Fruit fly (Drosophila melanogaster) whole organism: ENCODE data around the gene CG7362.

Experiments
- CG8478 ChIP-seq: fragments of >200 bp; optimal IDR thresholded peaks from 2 replicates; lab custom pipeline; 2018; ENCODE audit warnings: inconsistent platforms
- Dll ChIP-seq: fragments of >200 bp; optimal IDR thresholded peaks from 2 replicates; lab custom pipeline; 2017
- EcR ChIP-seq, 2 experiments: fragments of >200 bp; optimal IDR thresholded peaks; 2 replicates each; lab custom pipeline; 2017; ENCODE audit warnings: missing biosample characterization in 2 of 2, missing genetic modification characterization in 2 of 2, missing genetic modification reagents in 2 of 2
- pan ChIP-seq: fragments of >200 bp; optimal IDR thresholded peaks from 2 replicates; lab custom pipeline; 2017
- psq ChIP-seq: fragments of >200 bp; optimal IDR thresholded peaks from 2 replicates; lab custom pipeline; 2017
- usp ChIP-seq: fragments of >200 bp; optimal IDR thresholded peaks from 2 replicates; lab custom pipeline; 2017; ENCODE audit warnings: missing biosample characterization, missing genetic modification characterization, mixed read lengths

The CG7362 gene

dm6 chr3R:14754360-14754759, at the start of gene CG7362:
CG7362 (minus strand) TSS chr3R:14754460.
- TF ChIP-seq psq (lab: Kevin White, UChicago) (no peak), Dll (lab: Kevin White, UChicago) (no peak), usp (GFP tag; lab: Kevin White, UChicago) (no peak), CG8478 (lab: Kevin White, UChicago) (no peak), pan (lab: Kevin White, UChicago) (no peak), EcR (GFP tag; optimal IDR thresholded peaks at IDR 0.05; lab: Kevin White, UChicago) (no peak)

- TF ChIP-seq usp (GFP tag; lab: Kevin White, UChicago): no peak
- TF ChIP-seq Dll (lab: Kevin White, UChicago): no peak
- no peak for TF ChIP-seq CG8478 (lab: Kevin White, UChicago)
- TF ChIP-seq EcR (GFP tag; optimal IDR thresholded peaks at IDR 0.05; lab: Kevin White, UChicago): no peak
- TF ChIP-seq pan (lab: Kevin White, UChicago): no peak
- no peak for TF ChIP-seq psq (lab: Kevin White, UChicago)
These were observed 47.1 kb upstream of the CG7362 start, which contains the start of gene CG14857 for dm6 chr3R:14801407-14801806. CG14857 (plus strand) TSS chr3R:14801773.

dm6 chr3R:14798626-14799258, 44.5 kb upstream of the CG7362 start, which contains the start of gene CG14856:
CG14856 (plus strand) TSS chr3R:14798986.
- TF ChIP-seq usp (GFP tag; lab: Kevin White, UChicago): no peak
- no peak for TF ChIP-seq psq (lab: Kevin White, UChicago)
- TF ChIP-seq Dll (lab: Kevin White, UChicago): no peak
- no peak for TF ChIP-seq pan (lab: Kevin White, UChicago)
- TF ChIP-seq EcR (GFP tag; optimal IDR thresholded peaks at IDR 0.05; lab: Kevin White, UChicago): no peak
- no peak for TF ChIP-seq CG8478 (lab: Kevin White, UChicago)

- TF ChIP-seq pan (lab: Kevin White, UChicago) (no peak), psq (lab: Kevin White, UChicago) (no peak), CG8478 (lab: Kevin White, UChicago) (no peak), Dll (lab: Kevin White, UChicago) (no peak), usp (GFP tag; lab: Kevin White, UChicago) (no peak)
These were observed 42.0 kb upstream of the CG7362 start, which contains the start of gene CG14855 for dm6 chr3R:14796294-14796693. CG14855 (plus strand) TSS chr3R:14796305.

- TF ChIP-seq usp (GFP tag; lab: Kevin White, UChicago): no peak
- no peak for TF ChIP-seq psq (lab: Kevin White, UChicago)
- no peak for TF ChIP-seq pan (lab: Kevin White, UChicago)
- TF ChIP-seq Dll (lab: Kevin White, UChicago): no peak
- TF ChIP-seq EcR (GFP tag; optimal IDR thresholded peaks at IDR 0.05; lab: Kevin White, UChicago): no peak
These were observed 32.4 kb upstream of the CG7362 start for dm6 chr3R:14786669-14787068.

- no peak for TF ChIP-seq pan (lab: Kevin White, UChicago)
- no peak for TF ChIP-seq Dll (lab: Kevin White, UChicago)
- no peak for TF ChIP-seq CG8478 (lab: Kevin White, UChicago)
- TF ChIP-seq psq (lab: Kevin White, UChicago): no peak
- no peak for TF ChIP-seq EcR (GFP tag; optimal IDR thresholded peaks at IDR 0.05; lab: Kevin White, UChicago)
- no peak for TF ChIP-seq usp (GFP tag; lab: Kevin White, UChicago)
These were observed 31.1 kb upstream of the CG7362 start for dm6 chr3R:14785335-14785734.

dm6 chr3R:14780747-14781146, 26.5 kb upstream of the CG7362 start:
- TF ChIP-seq psq (lab: Kevin White, UChicago): no peak
- no peak for TF ChIP-seq Dll (lab: Kevin White, UChicago)
- TF ChIP-seq CG8478 (lab: Kevin White, UChicago): no peak
- TF ChIP-seq EcR (GFP tag; optimal IDR thresholded peaks at IDR 0.05; lab: Kevin White, UChicago): no peak
- TF ChIP-seq pan (lab: Kevin White, UChicago): no peak
- no peak for TF ChIP-seq usp (GFP tag; lab: Kevin White, UChicago)

dm6 chr3R:14779733-14780278, 25.5 kb upstream of the CG7362 start:
- TF ChIP-seq usp (GFP tag; lab: Kevin White, UChicago): no peak
- TF ChIP-seq Dll (lab: Kevin White, UChicago): no peak
- TF ChIP-seq EcR (GFP tag; optimal IDR thresholded peaks at IDR 0.05; lab: Kevin White, UChicago): no peak
- TF ChIP-seq CG8478 (lab: Kevin White, UChicago): no peak
- TF ChIP-seq pan (lab: Kevin White, UChicago): no peak
- TF ChIP-seq psq (lab: Kevin White, UChicago): no peak

dm6 chr3R:14775395-14775794, 21.1 kb upstream of the CG7362 start:
- TF ChIP-seq Dll (lab: Kevin White, UChicago): no peak
- no peak for TF ChIP-seq usp (GFP tag; lab: Kevin White, UChicago)
- no peak for TF ChIP-seq EcR (GFP tag; optimal IDR thresholded peaks at IDR 0.05; lab: Kevin White, UChicago)
- no peak for TF ChIP-seq pan (lab: Kevin White, UChicago)
- no peak for TF ChIP-seq CG8478 (lab: Kevin White, UChicago)

dm6 chr3R:14766439-14767025, 12.3 kb upstream of the CG7362 start:
- TF ChIP-seq usp (GFP tag; lab: Kevin White, UChicago) (no peak), pan (lab: Kevin White, UChicago) (no peak)

- no peak for TF ChIP-seq CG8478 (lab: Kevin White, UChicago)
- no peak for TF ChIP-seq pan (lab: Kevin White, UChicago)
These were observed 11.2 kb upstream of the CG7362 start for dm6 chr3R:14765364-14765993.
